Fruit fly (Drosophila melanogaster): ENCODE measurements around the gene CG44153.

DNA sequence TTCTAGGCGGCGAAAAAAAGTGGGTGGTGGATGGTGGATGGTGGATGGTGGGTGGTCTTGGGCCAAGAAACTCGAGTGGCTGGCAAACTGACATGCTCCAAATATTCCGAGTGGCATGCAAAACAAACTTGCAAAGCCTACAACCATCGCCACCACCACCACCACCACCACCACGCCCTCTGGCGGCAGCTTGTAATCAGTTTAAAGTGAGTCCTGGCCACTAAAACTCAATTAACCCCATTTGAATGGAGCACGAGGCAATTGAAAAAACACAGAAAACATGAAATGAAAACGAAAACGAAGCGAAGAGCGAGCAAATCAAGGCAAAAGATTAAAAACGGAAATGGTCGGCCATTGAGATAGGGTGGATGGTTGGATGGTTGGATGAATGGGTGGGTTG is 56.1 kb downstream of the CG44153 start:
- TF ChIP-seq psq (optimal IDR thresholded peaks at IDR 0.05): no peak
- no peak for TF ChIP-seq ttk (optimal IDR thresholded peaks at IDR 0.05)
- TF ChIP-seq h (optimal IDR thresholded peaks at IDR 0.05): no peak
- no peak for TF ChIP-seq insv (optimal IDR thresholded peaks at IDR 0.05)
